Fruit fly (Drosophila melanogaster): Measurements from ENCODE around the gene CG34404.

DNA sequence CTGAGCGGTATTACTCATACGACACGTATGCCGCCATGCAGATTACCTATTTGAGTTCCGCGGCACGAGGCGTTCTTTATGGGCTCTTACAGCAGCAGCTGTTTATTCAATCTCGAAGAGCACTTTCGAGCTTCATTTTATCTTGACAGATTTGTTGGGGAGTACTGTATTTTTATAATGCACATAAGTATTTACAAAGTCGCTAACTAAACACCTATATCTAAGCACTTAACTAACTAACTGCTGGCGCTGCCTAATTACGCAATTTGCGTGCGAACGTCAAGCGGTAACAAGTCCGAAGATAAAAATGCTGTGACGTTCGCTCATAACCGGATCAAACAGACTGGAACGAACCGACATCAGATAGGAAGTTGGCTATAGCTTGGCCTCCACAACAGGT, 35.2 kb upstream of the CG34404 start:
- TF ChIP-seq CG17359 (tag; optimal IDR thresholded peaks at IDR 0.05) = no peak
- TF ChIP-seq ase (GFP tag; IDR thresholded peaks at IDR 0.05) = no peak
